Fruit fly (Drosophila melanogaster) whole organism, embryonic: ENCODE measurements around the gene Pdzd8.

Source experiments
- Bteb2 ChIP-seq: fragments of 200-800 bp; sonication (Bioruptor generic); optimal IDR thresholded peaks from 2 replicates; lab custom pipeline; 2016; ENCODE audit warnings: missing biosample characterization, missing genetic modification characterization
- CG10267 ChIP-seq: fragments of 200-800 bp; sonication (Bioruptor generic); optimal IDR thresholded peaks from 2 replicates; lab custom pipeline; 2018; ENCODE audit warnings: missing biosample characterization, mild to moderate bottlenecking, missing genetic modification characterization, moderate library complexity
- CG10274 ChIP-seq: fragments of 200-800 bp; sonication (Bioruptor generic); optimal IDR thresholded peaks from 3 replicates; lab custom pipeline; 2017; ENCODE audit warnings: missing biosample characterization, mild to moderate bottlenecking, missing genetic modification characterization
- CG10321 ChIP-seq: fragments of 200-800 bp; sonication (Bioruptor generic); IDR thresholded peaks from 2 replicates; pipeline ENCODE4 v1.3.6; 2022; ENCODE audit warnings: missing biosample characterization, missing genetic modification characterization
- CG12236 ChIP-seq: fragments of 200-800 bp; sonication (Bioruptor generic); optimal IDR thresholded peaks from 2 replicates; lab custom pipeline; 2016; ENCODE audit warnings: missing biosample characterization, missing genetic modification characterization
- CG12744 ChIP-seq: fragments of 200-800 bp; sonication (Bioruptor generic); optimal IDR thresholded peaks from 2 replicates; lab custom pipeline; 2016; ENCODE audit warnings: missing biosample characterization, missing genetic modification characterization
- CG13624 ChIP-seq: fragments of 200-800 bp; sonication (Bioruptor generic); optimal IDR thresholded peaks from 2 replicates; lab custom pipeline; 2016; ENCODE audit warnings: missing biosample characterization, missing genetic modification characterization
- CG14441 ChIP-seq: fragments of 200-800 bp; sonication (Bioruptor generic); IDR thresholded peaks from 2 replicates; pipeline ENCODE4 v1.3.6; 2022; ENCODE audit warnings: missing biosample characterization, missing genetic modification characterization
- CG17328 ChIP-seq: fragments of 200-800 bp; sonication (Bioruptor generic); IDR thresholded peaks from 2 replicates; pipeline ENCODE4 v1.3.6; 2022; ENCODE audit warnings: missing biosample characterization, missing genetic modification characterization
- CG2199 ChIP-seq: fragments of 200-800 bp; sonication (Bioruptor generic); IDR thresholded peaks from 3 replicates; pipeline ENCODE4 v1.3.6; 2022; ENCODE audit warnings: missing biosample characterization, missing genetic modification characterization
- CG2889 ChIP-seq: fragments of 200-800 bp; sonication (Bioruptor generic); IDR thresholded peaks from 3 replicates; pipeline ENCODE4 v1.3.6; 2022; ENCODE audit warnings: missing biosample characterization, missing genetic modification characterization
- CG3995 ChIP-seq: fragments of 200-800 bp; sonication (Bioruptor generic); optimal IDR thresholded peaks from 3 replicates; lab custom pipeline; 2016; ENCODE audit warnings: missing biosample characterization, missing genetic modification characterization
- CG4360 ChIP-seq: fragments of 200-800 bp; sonication (Bioruptor generic); IDR thresholded peaks from 2 replicates; pipeline ENCODE4 v1.3.6; 2022; ENCODE audit warnings: missing biosample characterization, missing genetic modification characterization
- CG4617 ChIP-seq: fragments of 200-800 bp; sonication (Bioruptor generic); optimal IDR thresholded peaks from 3 replicates; lab custom pipeline; 2016; ENCODE audit warnings: missing biosample characterization, missing genetic modification characterization, borderline replicate concordance
- CG4820 ChIP-seq: fragments of 200-800 bp; sonication (Bioruptor generic); optimal IDR thresholded peaks from 3 replicates; lab custom pipeline; 2016; ENCODE audit warnings: missing biosample characterization, missing genetic modification characterization
- CG5180 ChIP-seq: fragments of 200-800 bp; sonication (Bioruptor generic); optimal IDR thresholded peaks from 3 replicates; lab custom pipeline; 2017; ENCODE audit warnings: missing biosample characterization, missing genetic modification characterization, mild to moderate bottlenecking, moderate library complexity, missing genetic modification reagents
- CG6689 ChIP-seq: fragments of 200-800 bp; sonication (Bioruptor generic); IDR thresholded peaks from 2 replicates; pipeline ENCODE4 v1.3.6; 2022; ENCODE audit warnings: missing biosample characterization, missing genetic modification characterization
- CG8359 ChIP-seq: fragments of 200-800 bp; sonication (Bioruptor generic); optimal IDR thresholded peaks from 2 replicates; lab custom pipeline; 2017; ENCODE audit warnings: missing biosample characterization, mild to moderate bottlenecking, missing genetic modification characterization, borderline replicate concordance
- CG9609 ChIP-seq: fragments of 200-800 bp; sonication (Bioruptor generic); optimal IDR thresholded peaks from 3 replicates; lab custom pipeline; 2016; ENCODE audit warnings: missing biosample characterization, missing genetic modification characterization
- CG9817 ChIP-seq: fragments of 200-800 bp; sonication (Bioruptor generic); optimal IDR thresholded peaks from 2 replicates; lab custom pipeline; 2018; ENCODE audit warnings: missing biosample characterization, mild to moderate bottlenecking, missing genetic modification characterization, moderate library complexity
- Dad ChIP-seq: fragments of 200-800 bp; sonication (Bioruptor generic); optimal IDR thresholded peaks from 3 replicates; lab custom pipeline; 2016; ENCODE audit warnings: missing biosample characterization, missing genetic modification characterization
- Dfd ChIP-seq, 2 experiments: fragments of >200 bp; optimal IDR thresholded peaks; 2 replicates each; lab custom pipeline; 2017; ENCODE audit warnings: missing biosample characterization in 2 of 2, missing genetic modification characterization in 2 of 2
- Dp ChIP-seq: fragments of 200-800 bp; sonication (Bioruptor generic); optimal IDR thresholded peaks from 2 replicates; lab custom pipeline; 2018; ENCODE audit warnings: missing biosample characterization, mild to moderate bottlenecking, missing genetic modification characterization, moderate library complexity
- Ets65A ChIP-seq: fragments of 200-800 bp; sonication (Bioruptor generic); peaks from one replicate; lab custom pipeline; 2016; ENCODE audit warnings: missing biosample characterization, missing genetic modification characterization
- Ets97D ChIP-seq: fragments of 200-800 bp; sonication (Bioruptor generic); optimal IDR thresholded peaks from 3 replicates; lab custom pipeline; 2016; ENCODE audit warnings: missing biosample characterization, missing genetic modification characterization
- MTF-1 ChIP-seq: fragments of 200-800 bp; sonication (Bioruptor generic); optimal IDR thresholded peaks from 2 replicates; lab custom pipeline; 2018; ENCODE audit warnings: missing biosample characterization, mild to moderate bottlenecking, missing genetic modification characterization, borderline replicate concordance
- Nf-YC ChIP-seq: fragments of 200-800 bp; optimal IDR thresholded peaks from 3 replicates; lab custom pipeline; 2019; ENCODE audit warnings: missing biosample characterization, mild to moderate bottlenecking, missing genetic modification characterization, moderate library complexity
- NfI ChIP-seq: fragments of 200-800 bp; sonication (Bioruptor generic); optimal IDR thresholded peaks from 3 replicates; lab custom pipeline; 2018; ENCODE audit warnings: missing biosample characterization, mild to moderate bottlenecking, missing genetic modification characterization, moderate library complexity
- Ptx1 ChIP-seq: fragments of 200-800 bp; sonication (Bioruptor generic); IDR thresholded peaks from 2 replicates; pipeline ENCODE4 v1.3.6; 2022; ENCODE audit warnings: missing biosample characterization, missing genetic modification characterization
- Sry-β ChIP-seq: fragments of 200-800 bp; sonication (Bioruptor generic); optimal IDR thresholded peaks from 2 replicates; lab custom pipeline; 2018; ENCODE audit warnings: missing biosample characterization, mild to moderate bottlenecking, missing genetic modification characterization, moderate library complexity
- TFAM ChIP-seq: fragments of 200-800 bp; sonication (Bioruptor generic); optimal IDR thresholded peaks from 2 replicates; lab custom pipeline; 2017; ENCODE audit warnings: missing biosample characterization, missing genetic modification characterization, inconsistent platforms
- cato ChIP-seq: fragments of 200-800 bp; sonication (Bioruptor generic); optimal IDR thresholded peaks from 2 replicates; lab custom pipeline; 2016; ENCODE audit warnings: missing biosample characterization, missing genetic modification characterization, borderline replicate concordance
- cg ChIP-seq: fragments of 200-800 bp; sonication (Bioruptor generic); optimal IDR thresholded peaks from 3 replicates; lab custom pipeline; 2019; ENCODE audit warnings: missing biosample characterization, mild to moderate bottlenecking, missing genetic modification characterization, moderate library complexity
- chn ChIP-seq: fragments of 200-800 bp; sonication (Bioruptor generic); optimal IDR thresholded peaks from 2 replicates; lab custom pipeline; 2016; ENCODE audit warnings: missing biosample characterization, missing genetic modification characterization
- crc ChIP-seq: fragments of 200-800 bp; sonication (Bioruptor generic); optimal IDR thresholded peaks from 2 replicates; lab custom pipeline; 2016; ENCODE audit warnings: missing biosample characterization, missing genetic modification characterization
- dati ChIP-seq: fragments of 200-800 bp; sonication (Bioruptor generic); IDR thresholded peaks from 2 replicates; pipeline ENCODE4 v1.3.6; 2022; ENCODE audit warnings: missing biosample characterization, missing genetic modification characterization
- fd96Cb ChIP-seq: fragments of 200-800 bp; sonication (Bioruptor generic); optimal IDR thresholded peaks from 2 replicates; lab custom pipeline; 2018; ENCODE audit warnings: missing biosample characterization, mild to moderate bottlenecking, missing genetic modification characterization, moderate library complexity
- gcm2 ChIP-seq: fragments of 200-800 bp; sonication (Bioruptor generic); optimal IDR thresholded peaks from 2 replicates; lab custom pipeline; 2016; ENCODE audit warnings: missing biosample characterization, missing genetic modification characterization
- gem ChIP-seq: fragments of 200-800 bp; sonication (Bioruptor generic); optimal IDR thresholded peaks from 2 replicates; lab custom pipeline; 2019; ENCODE audit warnings: missing biosample characterization, mild to moderate bottlenecking, missing genetic modification characterization, moderate library complexity
- hb ChIP-seq: fragments of 200-800 bp; sonication (Bioruptor generic); IDR thresholded peaks from 3 replicates; pipeline ENCODE4 v1.3.6; 2022; ENCODE audit warnings: missing biosample characterization, missing genetic modification characterization; ENCODE audit not compliant: partially characterized antibody
- jumu ChIP-seq: fragments of 200-800 bp; sonication (Bioruptor generic); optimal IDR thresholded peaks from 3 replicates; lab custom pipeline; 2016; ENCODE audit warnings: missing biosample characterization, missing genetic modification characterization
- kah ChIP-seq: fragments of 200-800 bp; sonication (Bioruptor generic); optimal IDR thresholded peaks from 2 replicates; lab custom pipeline; 2018; ENCODE audit warnings: missing biosample characterization, mild to moderate bottlenecking, missing genetic modification characterization
- mirr ChIP-seq: fragments of 200-800 bp; sonication (Bioruptor generic); optimal IDR thresholded peaks from 3 replicates; lab custom pipeline; 2018; ENCODE audit warnings: missing biosample characterization, mild to moderate bottlenecking, missing genetic modification characterization
- nom ChIP-seq: fragments of 200-800 bp; sonication (Bioruptor generic); optimal IDR thresholded peaks from 2 replicates; lab custom pipeline; 2017; ENCODE audit warnings: missing biosample characterization, missing genetic modification characterization, mild to moderate bottlenecking, moderate library complexity, missing genetic modification reagents
- odd ChIP-seq: fragments of 200-800 bp; sonication (Bioruptor generic); optimal IDR thresholded peaks from 2 replicates; lab custom pipeline; 2017; ENCODE audit warnings: missing biosample characterization, mild to moderate bottlenecking, missing genetic modification characterization
- scrt ChIP-seq: fragments of 200-800 bp; sonication (Bioruptor generic); optimal IDR thresholded peaks from 2 replicates; lab custom pipeline; 2018; ENCODE audit warnings: missing biosample characterization, mild to moderate bottlenecking, missing genetic modification characterization, moderate library complexity
- ssp ChIP-seq: fragments of 200-800 bp; sonication (Bioruptor generic); IDR thresholded peaks from 2 replicates; pipeline ENCODE4 v1.3.6; 2022; ENCODE audit warnings: missing biosample characterization, missing genetic modification characterization
- unpg ChIP-seq: fragments of 200-800 bp; sonication (Bioruptor generic); optimal IDR thresholded peaks from 3 replicates; lab custom pipeline; 2018; ENCODE audit warnings: missing biosample characterization, mild to moderate bottlenecking, missing genetic modification characterization, moderate library complexity
- wdn ChIP-seq: fragments of 200-800 bp; sonication (Bioruptor generic); IDR thresholded peaks from 2 replicates; pipeline ENCODE4 v1.3.6; 2022; ENCODE audit warnings: missing biosample characterization, missing genetic modification characterization

The Pdzd8 gene

dm6 chrX:11922650-11923237 lies 7.9 kb downstream of the Pdzd8 start (continued):
- TF ChIP-seq mirr (GFP tag; lab: Kevin White, UChicago), result no peak
- TF ChIP-seq fd96Cb (tag; lab: Kevin White, UChicago), result no peak
- no peak for TF ChIP-seq Ets97D (GFP tag; lab: Kevin White, UChicago)
- no peak for TF ChIP-seq CG9817 (tag; lab: Kevin White, UChicago)
- no peak for TF ChIP-seq hb (GFP tag; lab: Robert Waterston, UW)
- TF ChIP-seq ssp (GFP tag; lab: Robert Waterston, UW), result no peak
- no peak for TF ChIP-seq CG4617 (GFP tag; lab: Kevin White, UChicago)
- TF ChIP-seq NfI (GFP tag; lab: Kevin White, UChicago), result no peak
- no peak for TF ChIP-seq CG4360 (GFP tag; lab: Robert Waterston, UW)
- no peak for TF ChIP-seq Sry-β (GFP tag; lab: Kevin White, UChicago)
- no peak for TF ChIP-seq gem
- TF ChIP-seq cato (GFP tag; lab: Kevin White, UChicago), result no peak
- TF ChIP-seq unpg (GFP tag; lab: Kevin White, UChicago), result no peak

dm6 chrX:11920959-11921358 lies 9.7 kb downstream of the Pdzd8 start:
- peak; percentile 39 for TF ChIP-seq TFAM (GFP tag; lab: Kevin White, UChicago)
- TF ChIP-seq Dp (GFP tag; lab: Kevin White, UChicago), result no peak
- peak; percentile 82 for TF ChIP-seq kah (GFP tag; lab: Kevin White, UChicago)
- peak; percentile 81 for TF ChIP-seq CG13624 (GFP tag; lab: Kevin White, UChicago)
- peak; percentile 69 for TF ChIP-seq chn (GFP tag; lab: Kevin White, UChicago)
- peak; percentile 79 for TF ChIP-seq CG5180 (GFP tag; lab: Kevin White, UChicago)
- peak; percentile 74 for TF ChIP-seq CG8359
- peak; percentile 39 for TF ChIP-seq CG12236 (GFP tag; lab: Kevin White, UChicago)
- no peak for TF ChIP-seq Dfd (GFP tag; optimal IDR thresholded peaks at IDR 0.05; lab: Kevin White, UChicago)
- peak; percentile 22 for TF ChIP-seq CG3995 (GFP tag; lab: Kevin White, UChicago)
- 0 out of 3 replicates have a peak, but pooled peaks have one; percentile 42 for TF ChIP-seq CG2199 (GFP tag; lab: Robert Waterston, UW)
- peak; percentile 65 for TF ChIP-seq MTF-1
- peak; percentile 46 for TF ChIP-seq jumu
- TF ChIP-seq cg (GFP tag; lab: Kevin White, UChicago), result no peak
- peak; percentile 86 for TF ChIP-seq CG14441 (GFP tag; lab: Robert Waterston, UW)
- peak; percentile 76 for TF ChIP-seq CG4820
- peak; percentile 91 for TF ChIP-seq CG6689
- TF ChIP-seq Ets65A (GFP tag; lab: Kevin White, UChicago), result peak; percentile 94
- TF ChIP-seq odd (GFP tag; lab: Kevin White, UChicago), result peak; percentile 82
- peak; percentile 82 for TF ChIP-seq CG17328 (GFP tag; lab: Robert Waterston, UW)
- peak; percentile 75 for TF ChIP-seq wdn
- peak; percentile 62 for TF ChIP-seq CG12744 (GFP tag; lab: Kevin White, UChicago)
- TF ChIP-seq scrt (GFP tag; lab: Kevin White, UChicago), result peak; percentile 87
- peak; percentile 94 for TF ChIP-seq unpg (GFP tag; lab: Kevin White, UChicago)
- peak; percentile 63 for TF ChIP-seq crc (GFP tag; lab: Kevin White, UChicago)
- 0 out of 3 replicates have a peak, but pooled peaks have one; percentile 50 for TF ChIP-seq CG2889
- 0 out of 2 replicates have a peak, but pooled peaks have one; percentile 16 for TF ChIP-seq dati
- TF ChIP-seq CG10267 (tag; lab: Kevin White, UChicago), result peak; percentile 88
- TF ChIP-seq Nf-YC (tag; lab: Kevin White, UChicago), result peak; percentile 85
- TF ChIP-seq gcm2 (GFP tag; lab: Kevin White, UChicago), result no peak
- no peak for TF ChIP-seq nom
- TF ChIP-seq Ptx1 (GFP tag; lab: Robert Waterston, UW), result peak; percentile 94
- TF ChIP-seq Bteb2, result peak; percentile 61
- TF ChIP-seq CG10321 (GFP tag; lab: Robert Waterston, UW), result no peak
- peak; percentile 68 for TF ChIP-seq Dad (GFP tag; lab: Kevin White, UChicago)
- peak; percentile 57 for TF ChIP-seq CG10274
- peak; percentile 41 for TF ChIP-seq CG9609 (GFP tag; lab: Kevin White, UChicago)
